Fruit fly (Drosophila melanogaster) whole organism, embryonic: ENCODE results near the gene CG6012.

ENCODE experiments used
- Blimp-1 ChIP-seq: fragments of 200-800 bp; sonication (Bioruptor generic); optimal IDR thresholded peaks from 3 replicates; lab custom pipeline; 2018; ENCODE audit warnings: missing biosample characterization, missing genetic modification characterization, mild to moderate bottlenecking, moderate library complexity, missing genetic modification reagents
- CG10565 ChIP-seq: fragments of 200-800 bp; sonication (Bioruptor generic); optimal IDR thresholded peaks from 3 replicates; lab custom pipeline; 2016; ENCODE audit warnings: missing biosample characterization, mild to moderate bottlenecking, missing genetic modification characterization
- CG11398 ChIP-seq: fragments of 200-800 bp; sonication (Bioruptor generic); optimal IDR thresholded peaks from 2 replicates; lab custom pipeline; 2016; ENCODE audit warnings: missing biosample characterization, missing genetic modification characterization
- CG12769 ChIP-seq: fragments of 200-800 bp; sonication (Bioruptor generic); optimal IDR thresholded peaks from 2 replicates; lab custom pipeline; 2019; ENCODE audit warnings: missing biosample characterization, mild to moderate bottlenecking, missing genetic modification characterization, moderate library complexity
- CG13123 ChIP-seq: fragments of 200-800 bp; sonication (Bioruptor generic); optimal IDR thresholded peaks from 2 replicates; lab custom pipeline; 2016; ENCODE audit warnings: missing biosample characterization, missing genetic modification characterization
- CG13894 ChIP-seq: fragments of 200-800 bp; sonication (Bioruptor generic); optimal IDR thresholded peaks from 3 replicates; lab custom pipeline; 2018; ENCODE audit warnings: missing biosample characterization, mild to moderate bottlenecking, missing genetic modification characterization, moderate library complexity
- CG17385 ChIP-seq: fragments of 200-800 bp; sonication (Bioruptor generic); optimal IDR thresholded peaks from 3 replicates; lab custom pipeline; 2018; ENCODE audit warnings: missing biosample characterization, mild to moderate bottlenecking, missing genetic modification characterization
- CG4404 ChIP-seq: fragments of 200-800 bp; sonication (Bioruptor generic); IDR thresholded peaks from 2 replicates; pipeline ENCODE4 v1.3.6; 2022; ENCODE audit warnings: missing biosample characterization, missing genetic modification characterization
- CG6654 ChIP-seq: fragments of 200-800 bp; sonication (Bioruptor generic); optimal IDR thresholded peaks from 2 replicates; lab custom pipeline; 2017; ENCODE audit warnings: missing biosample characterization, mild to moderate bottlenecking, missing genetic modification characterization
- CG7372 ChIP-seq: fragments of 200-800 bp; sonication (Bioruptor generic); IDR thresholded peaks from 2 replicates; pipeline ENCODE4 v1.3.6; 2022; ENCODE audit warnings: missing biosample characterization, missing genetic modification characterization
- CG7786 ChIP-seq: fragments of 200-800 bp; sonication (Bioruptor generic); optimal IDR thresholded peaks from 2 replicates; lab custom pipeline; 2016; ENCODE audit warnings: missing biosample characterization, missing genetic modification characterization
- CG9437 ChIP-seq: fragments of 200-800 bp; sonication (Bioruptor generic); optimal IDR thresholded peaks from 2 replicates; lab custom pipeline; 2018; ENCODE audit warnings: missing biosample characterization, mild to moderate bottlenecking, missing genetic modification characterization
- CG9932 ChIP-seq: fragments of 200-800 bp; sonication (Bioruptor generic); IDR thresholded peaks from 2 replicates; pipeline ENCODE4 v1.3.6; 2022; ENCODE audit warnings: missing biosample characterization, missing genetic modification characterization
- CrebB ChIP-seq: fragments of 200-800 bp; sonication (Bioruptor generic); optimal IDR thresholded peaks from 3 replicates; lab custom pipeline; 2018; ENCODE audit warnings: missing biosample characterization, mild to moderate bottlenecking, missing genetic modification characterization
- Hr51 ChIP-seq, 2 experiments: fragments of 200-800 bp; sonication (Bioruptor generic); optimal IDR thresholded peaks; 2 replicates in 1 of 2; 3 replicates in 1 of 2; lab custom pipeline; 2016 to 2018; ENCODE audit warnings: missing biosample characterization in 2 of 2, missing genetic modification characterization in 2 of 2, mild to moderate bottlenecking in 1 of 2, moderate library complexity in 1 of 2
- Lhr ChIP-seq: fragments of 200-800 bp; sonication (Bioruptor generic); optimal IDR thresholded peaks from 3 replicates; lab custom pipeline; 2017; ENCODE audit warnings: mild to moderate bottlenecking, missing biosample characterization, missing genetic modification reagents, missing genetic modification characterization
- Myb ChIP-seq: fragments of 200-800 bp; sonication (Bioruptor generic); optimal IDR thresholded peaks from 2 replicates; lab custom pipeline; 2016; ENCODE audit warnings: missing biosample characterization, missing genetic modification characterization
- Neu2 ChIP-seq: fragments of 200-800 bp; sonication (Bioruptor generic); optimal IDR thresholded peaks from 3 replicates; lab custom pipeline; 2016; ENCODE audit warnings: missing biosample characterization, missing genetic modification characterization, borderline replicate concordance
- Poxn ChIP-seq: fragments of 200-800 bp; sonication (Bioruptor generic); IDR thresholded peaks from 2 replicates; pipeline ENCODE4 v1.3.6; 2022; ENCODE audit warnings: missing biosample characterization, missing genetic modification characterization
- Ptx1 ChIP-seq: fragments of 200-800 bp; sonication (Bioruptor generic); IDR thresholded peaks from 2 replicates; pipeline ENCODE4 v1.3.6; 2022; ENCODE audit warnings: missing biosample characterization, missing genetic modification characterization
- Taf1 ChIP-seq: fragments of 200-800 bp; sonication (Bioruptor generic); IDR thresholded peaks from 2 replicates; pipeline ENCODE4 v1.3.6; 2022; ENCODE audit warnings: missing biosample characterization, missing genetic modification characterization
- Tbp ChIP-seq: fragments of >200 bp; optimal IDR thresholded peaks from 2 replicates; lab custom pipeline; 2018; ENCODE audit warnings: missing biosample characterization, missing genetic modification characterization
- Trl ChIP-seq, 3 experiments: fragments of >200 bp in 2 of 3; fragments of 200-800 bp in 1 of 3; sonication (Bioruptor generic) in 1 of 3; optimal IDR thresholded peaks; 2 replicates in 1 of 3; 3 replicates in 2 of 3; lab custom pipeline; 2016 to 2017; ENCODE audit warnings: missing biosample characterization in 1 of 3, missing genetic modification characterization in 1 of 3
- ac ChIP-seq: fragments of 200-800 bp; sonication (Bioruptor generic); optimal IDR thresholded peaks from 3 replicates; lab custom pipeline; 2017; ENCODE audit warnings: missing biosample characterization, mild to moderate bottlenecking, missing genetic modification characterization
- az2 ChIP-seq: fragments of 200-800 bp; sonication (Bioruptor generic); optimal IDR thresholded peaks from 3 replicates; lab custom pipeline; 2016; ENCODE audit warnings: missing biosample characterization, missing genetic modification characterization
- bbx ChIP-seq: fragments of 200-800 bp; sonication (Bioruptor generic); IDR thresholded peaks from 2 replicates; pipeline ENCODE4 v1.3.6; 2022; ENCODE audit warnings: missing biosample characterization, missing genetic modification characterization; ENCODE audit not compliant: partially characterized antibody
- cg ChIP-seq: fragments of 200-800 bp; sonication (Bioruptor generic); optimal IDR thresholded peaks from 3 replicates; lab custom pipeline; 2019; ENCODE audit warnings: missing biosample characterization, mild to moderate bottlenecking, missing genetic modification characterization, moderate library complexity
- chm ChIP-seq: fragments of 200-800 bp; sonication (Bioruptor generic); IDR thresholded peaks from 2 replicates; pipeline ENCODE4 v1.3.6; 2022; ENCODE audit warnings: missing biosample characterization, missing genetic modification characterization
- chn ChIP-seq: fragments of 200-800 bp; sonication (Bioruptor generic); optimal IDR thresholded peaks from 2 replicates; lab custom pipeline; 2016; ENCODE audit warnings: missing biosample characterization, missing genetic modification characterization
- dmrt99B ChIP-seq: fragments of 200-800 bp; sonication (Bioruptor generic); optimal IDR thresholded peaks from 2 replicates; lab custom pipeline; 2018; ENCODE audit warnings: missing biosample characterization, mild to moderate bottlenecking, missing genetic modification characterization, moderate library complexity
- ems ChIP-seq: fragments of 200-800 bp; sonication (Bioruptor generic); optimal IDR thresholded peaks from 3 replicates; lab custom pipeline; 2016; ENCODE audit warnings: missing biosample characterization, missing genetic modification characterization
- fd102C ChIP-seq: fragments of 200-800 bp; sonication (Bioruptor generic); optimal IDR thresholded peaks from 2 replicates; lab custom pipeline; 2018; ENCODE audit warnings: missing biosample characterization, mild to moderate bottlenecking, missing genetic modification characterization, moderate library complexity
- fu2 ChIP-seq: fragments of 200-800 bp; sonication (Bioruptor generic); optimal IDR thresholded peaks from 2 replicates; lab custom pipeline; 2016; ENCODE audit warnings: missing biosample characterization, missing genetic modification characterization
- gcm ChIP-seq: fragments of 200-800 bp; sonication (Bioruptor generic); optimal IDR thresholded peaks from 2 replicates; lab custom pipeline; 2019; ENCODE audit warnings: missing biosample characterization, mild to moderate bottlenecking, missing genetic modification characterization, moderate library complexity
- gro ChIP-seq: fragments of 200-800 bp; sonication (Bioruptor generic); optimal IDR thresholded peaks from 2 replicates; lab custom pipeline; 2016; ENCODE audit warnings: missing biosample characterization, missing genetic modification characterization
- ham ChIP-seq: fragments of 200-800 bp; sonication (Bioruptor generic); IDR thresholded peaks from 2 replicates; pipeline ENCODE4 v1.3.6; 2022; ENCODE audit warnings: missing biosample characterization, missing genetic modification characterization
- her ChIP-seq: fragments of 200-800 bp; sonication (Bioruptor generic); optimal IDR thresholded peaks from 2 replicates; lab custom pipeline; 2016; ENCODE audit warnings: missing biosample characterization, missing genetic modification characterization
- ind ChIP-seq: fragments of 200-800 bp; sonication (Bioruptor generic); optimal IDR thresholded peaks from 3 replicates; lab custom pipeline; 2016; ENCODE audit warnings: missing biosample characterization, missing genetic modification characterization
- nerfin-1 ChIP-seq: fragments of 200-800 bp; sonication (Bioruptor generic); optimal IDR thresholded peaks from 3 replicates; lab custom pipeline; 2019; ENCODE audit warnings: missing biosample characterization, mild to moderate bottlenecking, missing genetic modification characterization, moderate library complexity
- pnt ChIP-seq: fragments of 200-800 bp; sonication (Bioruptor generic); optimal IDR thresholded peaks from 3 replicates; lab custom pipeline; 2016; ENCODE audit warnings: missing biosample characterization, missing genetic modification characterization
- psq ChIP-seq: fragments of 200-800 bp; sonication (Bioruptor generic); optimal IDR thresholded peaks from 2 replicates; lab custom pipeline; 2017; ENCODE audit warnings: missing biosample characterization, missing genetic modification characterization
- rib ChIP-seq: fragments of 200-800 bp; sonication (Bioruptor generic); IDR thresholded peaks from 2 replicates; pipeline ENCODE4 v1.3.6; 2022; ENCODE audit warnings: missing biosample characterization, missing genetic modification characterization
- row ChIP-seq: fragments of 200-800 bp; sonication (Bioruptor generic); IDR thresholded peaks from 3 replicates; pipeline ENCODE4 v1.3.6; 2022; ENCODE audit warnings: missing biosample characterization, missing genetic modification characterization
- seq ChIP-seq: fragments of 200-800 bp; sonication (Bioruptor generic); IDR thresholded peaks from 2 replicates; pipeline ENCODE4 v1.3.6; 2022; ENCODE audit warnings: missing biosample characterization, missing genetic modification characterization
- sima ChIP-seq: fragments of 200-800 bp; sonication (Bioruptor generic); optimal IDR thresholded peaks from 2 replicates; lab custom pipeline; 2016; ENCODE audit warnings: missing biosample characterization, missing genetic modification characterization
- slp2 ChIP-seq: fragments of 200-800 bp; sonication (Bioruptor generic); optimal IDR thresholded peaks from 2 replicates; lab custom pipeline; 2016; ENCODE audit warnings: missing biosample characterization, missing genetic modification characterization
- ssp ChIP-seq: fragments of 200-800 bp; sonication (Bioruptor generic); IDR thresholded peaks from 2 replicates; pipeline ENCODE4 v1.3.6; 2022; ENCODE audit warnings: missing biosample characterization, missing genetic modification characterization
- ttk ChIP-seq: fragments of 200-800 bp; sonication (Bioruptor generic); IDR thresholded peaks from 2 replicates; pipeline ENCODE4 v2.1.2; 2022; ENCODE audit warnings: missing biosample characterization, missing genetic modification characterization
- zfh2 ChIP-seq: fragments of 200-800 bp; sonication (Bioruptor generic); optimal IDR thresholded peaks from 2 replicates; lab custom pipeline; 2016; ENCODE audit warnings: missing biosample characterization, missing genetic modification characterization

Gene CG6012

dm6 chr2L:16815989-16816749 is 45.1 kb downstream of the CG6012 start, which contains the start of gene mdy (continued):
- TF ChIP-seq Taf1 (GFP tag; lab: Robert Waterston, UW), result no peak
- peak; percentile 63 for TF ChIP-seq CG9932
- peak; percentile 64 for TF ChIP-seq bbx (GFP tag; lab: Robert Waterston, UW)
- peak; percentile 46 for TF ChIP-seq CG7786 (GFP tag; lab: Kevin White, UChicago)
- TF ChIP-seq sima, result no peak
- TF ChIP-seq CG4404, result no peak
- no peak for TF ChIP-seq CG17385
- peak; percentile 89 for TF ChIP-seq row (GFP tag; lab: Robert Waterston, UW)
- peak; percentile 49 for TF ChIP-seq pnt (GFP tag; lab: Kevin White, UChicago)
- peak; percentile 26 for TF ChIP-seq chn (GFP tag; lab: Kevin White, UChicago)
- peak; percentile 44; the same call in 1 of the 2 replicates for TF ChIP-seq seq (GFP tag; lab: Robert Waterston, UW)
- TF ChIP-seq CG6654 (GFP tag; lab: Kevin White, UChicago), result no peak
- peak; percentile 42 for TF ChIP-seq dmrt99B
- TF ChIP-seq Neu2 (GFP tag; lab: Kevin White, UChicago), result no peak
- TF ChIP-seq her (GFP tag; lab: Kevin White, UChicago), result peak; percentile 39
- no peak for TF ChIP-seq cg (GFP tag; lab: Kevin White, UChicago)
- peak; percentile 46 for TF ChIP-seq Ptx1 (GFP tag; lab: Robert Waterston, UW)
- no peak for TF ChIP-seq ham (GFP tag; lab: Robert Waterston, UW)
- no peak for TF ChIP-seq fd102C
- TF ChIP-seq Lhr, result peak; percentile 79
- peak; percentile 61 for TF ChIP-seq az2
- TF ChIP-seq Blimp-1 (GFP tag; lab: Kevin White, UChicago), result no peak
- peak; percentile 14 for TF ChIP-seq gcm
- TF ChIP-seq CG9437 (GFP tag; lab: Kevin White, UChicago), result no peak
- peak; percentile 56 for TF ChIP-seq CG12769 (tag; lab: Kevin White, UChicago)
- no peak for TF ChIP-seq ac (GFP tag; lab: Kevin White, UChicago)
- TF ChIP-seq gro, result peak; percentile 6
- no peak for TF ChIP-seq CG13894 (tag; lab: Kevin White, UChicago)
- peak; percentile 48 for TF ChIP-seq ems (GFP tag; lab: Kevin White, UChicago)
- TF ChIP-seq Myb (GFP tag; lab: Kevin White, UChicago), result peak; percentile 32
- TF ChIP-seq CG11398 (GFP tag; lab: Kevin White, UChicago), result no peak
- TF ChIP-seq Tbp, result peak; percentile 4
- peak; percentile 41 for TF ChIP-seq zfh2 (GFP tag; lab: Kevin White, UChicago)
- peak; percentile 13 for TF ChIP-seq CG13123 (GFP tag; lab: Kevin White, UChicago)
- 0 out of 2 replicates have a peak, but pooled peaks have one; percentile 5 for TF ChIP-seq Poxn (GFP tag; lab: Robert Waterston, UW)
- no peak for TF ChIP-seq CrebB (tag; lab: Kevin White, UChicago)
- TF ChIP-seq rib (GFP tag; lab: Robert Waterston, UW), result no peak
- no peak for TF ChIP-seq psq (GFP tag; lab: Kevin White, UChicago)
- TF ChIP-seq Trl (optimal IDR thresholded peaks at IDR 0.05; lab: Kevin White, UChicago), result peak in 1 of 2 experiments; percentile 2
- TF ChIP-seq Trl (GFP tag; optimal IDR thresholded peaks at IDR 0.05; lab: Kevin White, UChicago), result peak; percentile 15
- no peak for TF ChIP-seq nerfin-1 (tag; lab: Kevin White, UChicago)
- no peak for TF ChIP-seq CG10565 (GFP tag; lab: Kevin White, UChicago)
- no peak; the same call in 1 of the 2 replicates for TF ChIP-seq chm (GFP tag; lab: Robert Waterston, UW)
- peak; percentile 12 for TF ChIP-seq ind (GFP tag; lab: Kevin White, UChicago)
- TF ChIP-seq fu2, result peak; percentile 52
- peak; percentile 30 for TF ChIP-seq slp2 (GFP tag; lab: Kevin White, UChicago)
- TF ChIP-seq ssp (GFP tag; lab: Robert Waterston, UW), result peak; percentile 55; the same call in 1 of the 2 replicates
- TF ChIP-seq Hr51 (GFP tag; optimal IDR thresholded peaks at IDR 0.05; lab: Kevin White, UChicago), result peak; percentile 45 to 53
- TF ChIP-seq CG7372 (GFP tag; lab: Robert Waterston, UW), result 0 out of 2 replicates have a peak, but pooled peaks have one; percentile 14
- no peak for TF ChIP-seq ttk
